Fruit fly (Drosophila melanogaster) whole organism, prepupa: ENCODE measurements around the gene CG9626.

Experiments
- CG32006 ChIP-seq: fragments of 200-800 bp; sonication (Bioruptor generic); optimal IDR thresholded peaks from 3 replicates; lab custom pipeline; 2017; ENCODE audit warnings: missing biosample characterization, mild to moderate bottlenecking, missing genetic modification characterization
- CG3919 ChIP-seq: fragments of 200-800 bp; sonication (Bioruptor generic); optimal IDR thresholded peaks from 3 replicates; lab custom pipeline; 2016; ENCODE audit warnings: missing biosample characterization, missing genetic modification characterization
- Hr4 ChIP-seq: fragments of 200-800 bp; sonication (Bioruptor generic); optimal IDR thresholded peaks from 3 replicates; lab custom pipeline; 2016; ENCODE audit warnings: missing biosample characterization, missing genetic modification characterization
- OdsH ChIP-seq: fragments of 200-800 bp; sonication (Bioruptor generic); optimal IDR thresholded peaks from 3 replicates; lab custom pipeline; 2016; ENCODE audit warnings: missing biosample characterization, missing genetic modification characterization
- Sox14 ChIP-seq: fragments of 200-800 bp; sonication (Bioruptor generic); optimal IDR thresholded peaks from 3 replicates; lab custom pipeline; 2016; ENCODE audit warnings: missing biosample characterization, missing genetic modification characterization
- eg ChIP-seq: fragments of 200-800 bp; sonication (Bioruptor generic); IDR thresholded peaks from 3 replicates; pipeline ENCODE4 v1.3.6; 2022; ENCODE audit warnings: missing biosample characterization, missing genetic modification characterization

DNA sequence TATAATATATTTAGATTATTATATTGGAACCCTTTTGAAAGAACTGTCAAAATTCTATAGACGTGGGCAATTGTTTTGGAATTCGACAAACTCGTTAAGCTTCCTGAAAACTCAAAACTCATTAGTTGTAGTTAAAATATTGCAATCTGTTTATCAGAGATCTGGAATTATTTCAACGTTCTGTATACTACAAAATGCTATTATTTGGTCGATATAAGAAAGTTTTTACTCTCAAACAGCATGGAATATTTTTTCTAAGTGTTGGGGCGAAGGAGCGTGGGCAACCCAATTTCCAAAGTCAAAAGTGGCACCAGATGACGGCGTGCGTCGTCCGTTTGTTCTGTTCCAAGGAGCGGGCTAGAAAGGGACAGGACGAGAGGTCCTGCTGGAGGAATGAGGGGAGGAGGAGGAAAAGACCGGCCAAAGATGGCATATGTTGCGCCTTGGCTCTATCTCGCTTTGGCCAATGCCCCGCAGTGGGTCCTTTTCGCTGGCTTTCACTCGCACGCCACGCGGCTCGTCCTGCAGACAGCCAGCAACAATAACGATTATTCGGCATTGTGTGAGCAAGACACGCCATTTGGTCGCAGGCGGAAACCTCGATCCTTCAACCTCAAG lies 14.9 kb downstream of the CG9626 start:
- TF ChIP-seq OdsH (GFP tag; lab: Kevin White, UChicago) (no peak), CG3919 (GFP tag; lab: Kevin White, UChicago) (no peak), Hr4 (GFP tag; lab: Kevin White, UChicago) (no peak), eg (GFP tag; lab: Robert Waterston, UW) (no peak), CG32006 (no peak), Sox14 (GFP tag; lab: Kevin White, UChicago) (no peak)
